Worm (Caenorhabditis elegans): ENCODE data around the gene F55G7.3.

F55G7.3 gene

ce11 chrX:11952129-11952528 is 10.3 kb upstream of the F55G7.3 start:
- TF ChIP-seq zip-4 (GFP tag; optimal IDR thresholded peaks at IDR 0.05) = no peak
- TF ChIP-seq zag-1 (tag; optimal IDR thresholded peaks at IDR 0.05) = no peak
- TF ChIP-seq sox-4 (tag; optimal IDR thresholded peaks at IDR 0.05) = no peak
- no peak for TF ChIP-seq grh-1 (GFP tag; IDR thresholded peaks at IDR 0.05)
- TF ChIP-seq nhr-71 (tag; optimal IDR thresholded peaks at IDR 0.05) = no peak
- no peak for TF ChIP-seq nhr-85 (tag)
- TF ChIP-seq jun-1 (tag; optimal IDR thresholded peaks at IDR 0.05) = no peak
- TF ChIP-seq ztf-4 (tag; optimal IDR thresholded peaks at IDR 0.05) = no peak
- TF ChIP-seq pqm-1 (tag; optimal IDR thresholded peaks at IDR 0.05) = no peak
- TF ChIP-seq nhr-28 (tag; optimal IDR thresholded peaks at IDR 0.05) = no peak
- no peak for TF ChIP-seq nhr-11 (tag; optimal IDR thresholded peaks at IDR 0.05)
- no peak for TF ChIP-seq lin-14 (GFP tag; optimal IDR thresholded peaks at IDR 0.05)
- TF ChIP-seq rnt-1 (tag; optimal IDR thresholded peaks at IDR 0.05) = no peak
- TF ChIP-seq ceh-82 (tag; optimal IDR thresholded peaks at IDR 0.05) = no peak
- TF ChIP-seq snpc-4 (tag; optimal IDR thresholded peaks at IDR 0.05) = no peak
- no peak for TF ChIP-seq C16A3.4 (tag; optimal IDR thresholded peaks at IDR 0.05)
- TF ChIP-seq unc-86 (tag; optimal IDR thresholded peaks at IDR 0.05) = no peak
- no peak for TF ChIP-seq hpl-2 (GFP tag; optimal IDR thresholded peaks at IDR 0.05)
- TF ChIP-seq snu-23 (GFP tag; optimal IDR thresholded peaks at IDR 0.05) = no peak
- TF ChIP-seq ztf-11 (tag; optimal IDR thresholded peaks at IDR 0.05) = no peak

ce11 chrX:11948184-11948894 is 6.5 kb upstream of the F55G7.3 start, which contains the start of gene lsd-1:
TSS of gene lsd-1 (plus strand) at chrX:11948844.
- TF ChIP-seq fkh-8 (tag; optimal IDR thresholded peaks at IDR 0.05) (no peak), dsc-1 (tag; optimal IDR thresholded peaks at IDR 0.05) (peak; percentile 16), tbx-2 (tag; optimal IDR thresholded peaks at IDR 0.05) (peak; percentile 21), efl-1 (optimal IDR thresholded peaks at IDR 0.05) (peak; percentile 22 to 23), efl-1 (GFP tag; optimal IDR thresholded peaks at IDR 0.05 in 1 of 2) (peak in 1 of 2 experiments; percentile 4), nhr-77 (tag; optimal IDR thresholded peaks at IDR 0.05) (no peak), C16A3.4 (tag; optimal IDR thresholded peaks at IDR 0.05) (peak; percentile 28), egl-13 (tag; optimal IDR thresholded peaks at IDR 0.05) (peak; percentile 9), rnt-1 (tag; optimal IDR thresholded peaks at IDR 0.05) (peak; percentile 60), ama-1 (optimal IDR thresholded peaks at IDR 0.05) (no peak), F16B12.6 (tag; optimal IDR thresholded peaks at IDR 0.05) (peak; percentile 92), pqm-1 (tag; optimal IDR thresholded peaks at IDR 0.05) (no peak), nhr-90 (tag; optimal IDR thresholded peaks at IDR 0.05; ENCODE audit: poor library complexity) (peak; percentile 8), ceh-82 (tag; optimal IDR thresholded peaks at IDR 0.05) (peak in 1 of 3 experiments; percentile 5), swsn-7 (tag; optimal IDR thresholded peaks at IDR 0.05) (peak; percentile 28), lin-13 (GFP tag; optimal IDR thresholded peaks at IDR 0.05) (no peak), lin-35 (GFP tag; optimal IDR thresholded peaks at IDR 0.05) (peak; percentile 29 to 56), dpl-1 (GFP tag; optimal IDR thresholded peaks at IDR 0.05) (peak in 2 of 3 experiments; percentile 28 to 32), nhr-47 (tag; optimal IDR thresholded peaks at IDR 0.05) (peak; percentile 45), mef-2 (tag; optimal IDR thresholded peaks at IDR 0.05) (no peak), nhr-12 (tag; optimal IDR thresholded peaks at IDR 0.05) (no peak), nhr-85 (tag) (peak; percentile 68), xbp-1 (tag; optimal IDR thresholded peaks at IDR 0.05) (peak; percentile 10), ceh-88 (GFP tag; IDR thresholded peaks at IDR 0.05) (no peak)

ce11 chrX:11946788-11947463 is 5.1 kb upstream of the F55G7.3 start, which contains the start of gene nfya-1:
TSS of gene nfya-1 (minus strand) at chrX:11946838.
- TF ChIP-seq nhr-85 (tag) (no peak), ceh-63 (GFP tag; optimal IDR thresholded peaks at IDR 0.05) (no peak), efl-1 (optimal IDR thresholded peaks at IDR 0.05) (peak; percentile 25 to 34), efl-1 (GFP tag; optimal IDR thresholded peaks at IDR 0.05 in 1 of 2) (peak in 1 of 2 experiments; percentile 90), fos-1 (tag; optimal IDR thresholded peaks at IDR 0.05) (no peak), dpl-1 (GFP tag; optimal IDR thresholded peaks at IDR 0.05) (peak in 2 of 3 experiments; percentile 9 to 31), unc-86 (tag; optimal IDR thresholded peaks at IDR 0.05) (peak; percentile 33), lin-14 (GFP tag; optimal IDR thresholded peaks at IDR 0.05) (peak; percentile 75), mep-1 (tag; optimal IDR thresholded peaks at IDR 0.05) (peak; percentile 84), nhr-20 (tag; optimal IDR thresholded peaks at IDR 0.05) (peak; percentile 50), irx-1 (tag; optimal IDR thresholded peaks at IDR 0.05) (no peak), nhr-47 (tag; optimal IDR thresholded peaks at IDR 0.05) (peak; percentile 62), unc-130 (tag; optimal IDR thresholded peaks at IDR 0.05) (peak; percentile 63), elt-3 (tag; optimal IDR thresholded peaks at IDR 0.05) (peak in 1 of 6 experiments; percentile 64), ceh-8 (GFP tag; optimal IDR thresholded peaks at IDR 0.05) (peak; percentile 5), lin-13 (GFP tag; optimal IDR thresholded peaks at IDR 0.05) (no peak), lin-35 (GFP tag; optimal IDR thresholded peaks at IDR 0.05) (peak; percentile 45 to 77), nhr-90 (tag; optimal IDR thresholded peaks at IDR 0.05; ENCODE audit: poor library complexity) (peak; percentile 37), swsn-7 (tag; optimal IDR thresholded peaks at IDR 0.05) (peak; percentile 43), fkh-10 (GFP tag; optimal IDR thresholded peaks at IDR 0.05) (no peak)
